Worm (Caenorhabditis elegans): ENCODE measurements around the gene tag-77.

tag-77 gene

DNA sequence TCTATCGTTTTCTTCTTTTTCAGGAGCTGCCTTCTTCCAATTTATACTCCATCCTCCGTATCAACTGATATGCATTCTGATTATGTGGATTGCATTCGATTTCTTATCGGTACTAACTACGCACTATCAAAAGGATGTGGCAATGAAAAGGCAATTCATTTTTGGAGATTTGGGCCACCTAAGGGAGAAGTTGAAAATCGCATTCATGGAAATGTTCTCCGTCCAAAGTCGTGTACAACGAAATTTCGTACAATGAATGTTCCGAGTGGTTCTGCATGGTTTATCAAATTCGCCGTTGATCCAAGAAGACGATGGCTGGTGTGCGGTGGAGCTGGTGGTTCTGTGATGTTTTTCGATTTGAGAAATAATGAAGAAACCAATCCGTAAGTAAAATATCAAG is 2.3 kb upstream of the tag-77 start, which contains the start of gene C09G4.4:
Gene C09G4.4, plus strand, starts transcription at position 301 of the 400 bp plus-strand sequence.
- no peak for TF ChIP-seq unc-62 (GFP tag; optimal IDR thresholded peaks at IDR 0.05)
- TF ChIP-seq ces-1 (GFP tag; optimal IDR thresholded peaks at IDR 0.05) = no peak
- no peak for TF ChIP-seq unc-39 (tag; optimal IDR thresholded peaks at IDR 0.05)
- TF ChIP-seq flh-1 (GFP tag; optimal IDR thresholded peaks at IDR 0.05) = no peak
- TF ChIP-seq tbx-8 (GFP tag; optimal IDR thresholded peaks at IDR 0.05) = no peak
- no peak for TF ChIP-seq nhr-12 (tag; optimal IDR thresholded peaks at IDR 0.05)
- no peak for TF ChIP-seq mep-1 (tag; optimal IDR thresholded peaks at IDR 0.05)
- no peak for TF ChIP-seq mls-2 (tag; optimal IDR thresholded peaks at IDR 0.05)
- TF ChIP-seq blmp-1 (tag; optimal IDR thresholded peaks at IDR 0.05) = no peak
- no peak for TF ChIP-seq ceh-43 (GFP tag; optimal IDR thresholded peaks at IDR 0.05)
- no peak for TF ChIP-seq elt-1 (tag; optimal IDR thresholded peaks at IDR 0.05; ENCODE audit: borderline replicate concordance, insufficient read depth)
- no peak for TF ChIP-seq lin-32 (GFP tag; optimal IDR thresholded peaks at IDR 0.05)
- TF ChIP-seq mab-5 (tag; optimal IDR thresholded peaks at IDR 0.05) = no peak
- no peak for TF ChIP-seq lin-13 (tag; optimal IDR thresholded peaks at IDR 0.05)

DNA sequence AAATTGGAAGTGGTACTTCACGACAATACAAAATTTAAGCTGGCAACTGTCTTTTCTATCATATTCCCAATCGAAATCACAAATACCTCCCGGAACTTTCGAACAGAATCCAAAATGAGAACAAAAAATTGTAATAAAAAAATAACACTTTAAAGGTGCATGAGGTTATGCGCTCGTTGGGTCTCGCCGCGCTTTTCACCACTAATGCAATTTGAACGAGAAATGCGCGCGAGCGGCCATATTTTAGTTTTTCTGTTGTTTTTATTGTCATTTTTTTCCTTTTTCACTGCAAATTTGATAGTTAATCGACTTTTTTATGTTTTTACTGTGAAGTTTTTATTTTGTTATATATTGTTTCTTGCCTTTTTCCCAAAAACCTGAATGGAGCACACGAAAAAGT is 708 bp upstream of the tag-77 start, which contains the start of gene mes-6:
Gene mes-6, plus strand, starts transcription at position 229 of the 400 bp plus-strand sequence.
- no peak for TF ChIP-seq mls-2 (tag; optimal IDR thresholded peaks at IDR 0.05)
- TF ChIP-seq M03D4.4 (tag; optimal IDR thresholded peaks at IDR 0.05) = no peak
- TF ChIP-seq sem-2 (GFP tag; optimal IDR thresholded peaks at IDR 0.05) = no peak
- TF ChIP-seq snpc-4 (tag; optimal IDR thresholded peaks at IDR 0.05) = no peak
- no peak for TF ChIP-seq hlh-1 (tag; optimal IDR thresholded peaks at IDR 0.05)
- TF ChIP-seq ceh-39 (tag; optimal IDR thresholded peaks at IDR 0.05) = no peak
- TF ChIP-seq pha-4 (tag; optimal IDR thresholded peaks at IDR 0.05) = no peak
- no peak for TF ChIP-seq nhr-237 (tag; optimal IDR thresholded peaks at IDR 0.05)
- peak; percentile 73 for TF ChIP-seq mep-1 (tag; optimal IDR thresholded peaks at IDR 0.05)
- peak; percentile 96 for TF ChIP-seq ces-1 (GFP tag; optimal IDR thresholded peaks at IDR 0.05)
- TF ChIP-seq ceh-43 (GFP tag; optimal IDR thresholded peaks at IDR 0.05) = no peak
- no peak for TF ChIP-seq ztf-11 (tag; optimal IDR thresholded peaks at IDR 0.05)
- TF ChIP-seq lin-32 (GFP tag; optimal IDR thresholded peaks at IDR 0.05) = no peak
- TF ChIP-seq unc-62 (GFP tag; optimal IDR thresholded peaks at IDR 0.05) = no peak
- TF ChIP-seq lin-13 (tag; optimal IDR thresholded peaks at IDR 0.05) = peak; percentile 47
- peak; percentile 57 for TF ChIP-seq lsy-2 (tag; optimal IDR thresholded peaks at IDR 0.05)
- no peak for TF ChIP-seq sptf-1 (tag; optimal IDR thresholded peaks at IDR 0.05)
- no peak for TF ChIP-seq nhr-76 (tag; optimal IDR thresholded peaks at IDR 0.05)
- no peak for TF ChIP-seq unc-39 (tag; optimal IDR thresholded peaks at IDR 0.05)

DNA sequence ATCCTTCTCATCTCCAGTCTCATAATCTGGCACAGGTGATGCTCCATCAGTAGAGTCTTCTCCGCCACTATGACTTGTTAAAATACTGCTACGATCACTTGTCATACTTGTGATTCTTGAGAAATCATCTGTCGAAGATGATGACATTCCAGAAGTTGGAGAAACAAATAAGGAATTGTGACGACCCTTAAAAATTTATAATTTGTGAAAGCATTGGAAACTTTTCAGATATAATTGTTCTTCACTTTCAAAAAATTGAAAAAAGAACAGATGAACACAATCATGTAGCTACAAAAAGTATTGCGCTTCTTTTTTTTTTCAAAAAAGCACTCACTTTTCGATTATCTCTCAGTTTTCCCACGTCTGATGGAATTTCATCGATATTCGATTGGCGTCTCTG is 4.3 kb downstream of the tag-77 start:
- TF ChIP-seq hlh-1 (tag; optimal IDR thresholded peaks at IDR 0.05) = no peak

ce11 chrIV:8501382-8501781 is 9.0 kb downstream of the tag-77 start, which contains the start of gene C28C12.1:
TSS of gene C28C12.1 (plus strand) at chrIV:8501682.
- TF ChIP-seq nhr-237 (tag; optimal IDR thresholded peaks at IDR 0.05) (no peak), unc-120 (tag; optimal IDR thresholded peaks at IDR 0.05; ENCODE audit: poor library complexity, severe bottlenecking) (no peak), hlh-1 (tag; optimal IDR thresholded peaks at IDR 0.05) (no peak), mab-5 (tag; optimal IDR thresholded peaks at IDR 0.05) (no peak), unc-62 (GFP tag; optimal IDR thresholded peaks at IDR 0.05) (no peak), flh-1 (GFP tag; optimal IDR thresholded peaks at IDR 0.05) (no peak), zip-8 (tag; optimal IDR thresholded peaks at IDR 0.05) (no peak), cnd-1 (tag; optimal IDR thresholded peaks at IDR 0.05) (no peak), blmp-1 (tag; optimal IDR thresholded peaks at IDR 0.05) (no peak), ceh-83 (GFP tag; optimal IDR thresholded peaks at IDR 0.05) (no peak), pha-4 (tag; optimal IDR thresholded peaks at IDR 0.05) (no peak)

DNA sequence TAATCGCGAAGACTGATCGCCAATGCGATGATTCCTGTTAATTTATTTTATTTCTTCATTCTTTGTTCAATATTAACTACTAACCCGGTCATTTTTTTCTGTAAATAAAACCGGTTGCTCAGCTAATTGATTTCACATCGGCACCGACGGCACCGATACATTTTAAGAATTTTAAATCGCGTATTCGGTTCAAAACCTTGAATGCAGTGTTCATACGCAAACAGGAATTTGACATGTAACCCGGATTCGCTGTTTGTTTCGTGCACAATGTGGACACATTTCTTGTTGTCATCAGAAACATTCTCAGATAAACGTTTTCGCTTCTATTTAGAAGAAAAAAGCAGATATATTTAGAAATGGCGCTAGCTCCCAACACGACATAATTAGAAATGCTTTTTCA is 10.4 kb downstream of the tag-77 start:
- no peak for TF ChIP-seq tbx-8 (GFP tag; optimal IDR thresholded peaks at IDR 0.05)
- TF ChIP-seq pha-4 (tag; optimal IDR thresholded peaks at IDR 0.05) = no peak
- TF ChIP-seq nhr-237 (tag; optimal IDR thresholded peaks at IDR 0.05) = no peak
- TF ChIP-seq elt-3 (tag; optimal IDR thresholded peaks at IDR 0.05) = no peak
- no peak for TF ChIP-seq nhr-2 (tag; optimal IDR thresholded peaks at IDR 0.05)
- TF ChIP-seq mep-1 (tag; optimal IDR thresholded peaks at IDR 0.05) = no peak
- TF ChIP-seq drap-1 (GFP tag; optimal IDR thresholded peaks at IDR 0.05) = no peak
- no peak for TF ChIP-seq mab-5 (tag; optimal IDR thresholded peaks at IDR 0.05)
- no peak for TF ChIP-seq unc-39 (tag; optimal IDR thresholded peaks at IDR 0.05)
- no peak for TF ChIP-seq bed-3 (GFP tag; optimal IDR thresholded peaks at IDR 0.05)
- no peak for TF ChIP-seq lin-32 (GFP tag; optimal IDR thresholded peaks at IDR 0.05)
- no peak for TF ChIP-seq nhr-28 (tag; optimal IDR thresholded peaks at IDR 0.05)
- TF ChIP-seq blmp-1 (tag; optimal IDR thresholded peaks at IDR 0.05) = no peak
